Worm (Caenorhabditis elegans) whole organism, L3 larva: ENCODE data around the gene duxl-1.

ENCODE experiments used
- ZK546.5 ChIP-seq: sonication (generic microtip); optimal IDR thresholded peaks from 2 replicates; lab custom pipeline; 2017; ENCODE audit warnings: missing biosample characterization, missing genetic modification characterization
- nfya-1 ChIP-seq: sonication (generic microtip); optimal IDR thresholded peaks from 2 replicates; lab custom pipeline; 2017; ENCODE audit warnings: missing genetic modification characterization, mild to moderate bottlenecking, missing compliant biosample characterization, antibody characterized with exemption, moderate library complexity; ENCODE audit not compliant: insufficient read depth
- nhr-12 ChIP-seq: fragments of 150-350 bp; optimal IDR thresholded peaks from 2 replicates; lab custom pipeline; 2014; ENCODE audit warnings: missing biosample characterization, missing genetic modification characterization
- nhr-237 ChIP-seq: fragments of 150-350 bp; optimal IDR thresholded peaks from 2 replicates; lab custom pipeline; 2014; ENCODE audit warnings: missing biosample characterization, missing genetic modification characterization
- pha-4 ChIP-seq: fragments of 150-350 bp; optimal IDR thresholded peaks from 2 replicates; lab custom pipeline; 2014; ENCODE audit warnings: missing biosample characterization, missing genetic modification reagents, missing genetic modification characterization
- ztf-4 ChIP-seq: fragments of 150-350 bp; optimal IDR thresholded peaks from 2 replicates; lab custom pipeline; 2014; ENCODE audit warnings: missing biosample characterization, missing genetic modification characterization

DNA sequence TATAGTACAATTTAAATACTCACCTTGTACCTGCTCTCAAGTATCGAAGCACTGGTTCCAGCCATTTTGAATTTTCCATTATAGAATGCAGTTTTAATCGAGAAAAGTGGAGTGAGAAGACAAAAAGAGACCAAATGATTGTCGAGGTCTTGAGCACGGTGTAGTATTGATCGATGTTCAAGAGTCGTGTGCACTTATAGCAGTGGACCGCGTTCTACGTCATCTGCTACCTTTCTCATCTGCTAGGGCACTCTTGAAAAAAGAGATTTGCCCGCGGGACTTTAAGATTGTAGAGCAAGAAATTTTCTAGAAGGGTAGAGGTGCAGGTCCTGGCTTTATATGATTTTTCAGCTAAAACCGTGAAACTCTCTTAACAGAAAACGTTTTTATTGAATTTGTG lies 29.3 kb downstream of the duxl-1 start, which contains the start of gene fbxc-21:
- TF ChIP-seq nfya-1 (tag; lab: Kevin White, UChicago): no peak
- no peak for TF ChIP-seq ZK546.5 (tag; lab: Kevin White, UChicago)
- no peak for TF ChIP-seq nhr-237 (tag; lab: Kevin White, UChicago)
- no peak for TF ChIP-seq pha-4 (tag; lab: Kevin White, UChicago)
- TF ChIP-seq nhr-12 (tag; lab: Kevin White, UChicago): no peak
- no peak for TF ChIP-seq ztf-4 (tag; lab: Kevin White, UChicago)
